Fruit fly (Drosophila melanogaster): ENCODE data around the gene CG17219.

- TF ChIP-seq psq (optimal IDR thresholded peaks at IDR 0.05), result no peak
- no peak for TF ChIP-seq EcR (GFP tag; optimal IDR thresholded peaks at IDR 0.05)
- no peak for TF ChIP-seq pan (optimal IDR thresholded peaks at IDR 0.05)
- TF ChIP-seq CG8478 (optimal IDR thresholded peaks at IDR 0.05), result no peak
- no peak for TF ChIP-seq usp (GFP tag; optimal IDR thresholded peaks at IDR 0.05)
These were observed at the start of gene CG17219, which contains the start of gene Sf3b2 for dm6 chr2L:3029012-3029411.

Data from whole organism.